Fruit fly (Drosophila melanogaster) whole organism, embryonic: ENCODE results near the gene brun.

Source experiments
- Atf-2 ChIP-seq: fragments of 200-800 bp; sonication (Bioruptor generic); optimal IDR thresholded peaks from 2 replicates; lab custom pipeline; 2016; ENCODE audit warnings: missing biosample characterization, missing genetic modification characterization
- Atf6 ChIP-seq: fragments of 200-800 bp; sonication (Bioruptor generic); IDR thresholded peaks from 2 replicates; pipeline ENCODE4 v1.3.6; 2022; ENCODE audit warnings: missing biosample characterization, missing genetic modification characterization
- CG11504 ChIP-seq: fragments of 200-800 bp; sonication (Bioruptor generic); optimal IDR thresholded peaks from 3 replicates; lab custom pipeline; 2019; ENCODE audit warnings: missing biosample characterization, mild to moderate bottlenecking, missing genetic modification characterization, moderate library complexity
- CG1233 ChIP-seq: fragments of 200-800 bp; sonication (Bioruptor generic); optimal IDR thresholded peaks from 4 replicates; lab custom pipeline; 2018; ENCODE audit warnings: missing biosample characterization, mild to moderate bottlenecking, missing genetic modification characterization
- CG13624 ChIP-seq: fragments of 200-800 bp; sonication (Bioruptor generic); optimal IDR thresholded peaks from 2 replicates; lab custom pipeline; 2016; ENCODE audit warnings: missing biosample characterization, missing genetic modification characterization
- CG13894 ChIP-seq: fragments of 200-800 bp; sonication (Bioruptor generic); optimal IDR thresholded peaks from 3 replicates; lab custom pipeline; 2018; ENCODE audit warnings: missing biosample characterization, mild to moderate bottlenecking, missing genetic modification characterization, moderate library complexity
- CG17802 ChIP-seq: fragments of 200-800 bp; sonication (Bioruptor generic); optimal IDR thresholded peaks from 2 replicates; lab custom pipeline; 2018; ENCODE audit warnings: missing biosample characterization, mild to moderate bottlenecking, missing genetic modification characterization, moderate library complexity
- CG32772 ChIP-seq: fragments of 200-800 bp; sonication (Bioruptor generic); IDR thresholded peaks from 2 replicates; pipeline ENCODE4 v1.3.6; 2022; ENCODE audit warnings: missing biosample characterization, missing genetic modification characterization
- CG3726 ChIP-seq: fragments of 200-800 bp; sonication (Bioruptor generic); IDR thresholded peaks from 3 replicates; pipeline ENCODE4, ENCODE4 v1.3.6; 2022; ENCODE audit warnings: missing biosample characterization, missing genetic modification characterization
- CG5245 ChIP-seq: fragments of 200-800 bp; sonication (Bioruptor generic); optimal IDR thresholded peaks from 3 replicates; lab custom pipeline; 2016; ENCODE audit warnings: missing biosample characterization, missing genetic modification characterization
- CG7556 ChIP-seq: fragments of 200-800 bp; sonication (Bioruptor generic); optimal IDR thresholded peaks from 2 replicates; lab custom pipeline; 2017; ENCODE audit warnings: missing biosample characterization, mild to moderate bottlenecking, missing genetic modification characterization
- CG9437 ChIP-seq: fragments of 200-800 bp; sonication (Bioruptor generic); optimal IDR thresholded peaks from 2 replicates; lab custom pipeline; 2018; ENCODE audit warnings: missing biosample characterization, mild to moderate bottlenecking, missing genetic modification characterization
- CHES-1-like ChIP-seq: fragments of 200-800 bp; sonication (Bioruptor generic); optimal IDR thresholded peaks from 2 replicates; lab custom pipeline; 2016; ENCODE audit warnings: missing biosample characterization, missing genetic modification characterization
- Dip3 ChIP-seq: fragments of 200-800 bp; sonication (Bioruptor generic); optimal IDR thresholded peaks from 3 replicates; lab custom pipeline; 2016; ENCODE audit warnings: missing biosample characterization, missing genetic modification characterization
- Doc3 ChIP-seq: fragments of 200-800 bp; sonication (Bioruptor generic); IDR thresholded peaks from 3 replicates; pipeline ENCODE4 v1.3.6; 2022; ENCODE audit warnings: missing biosample characterization, missing genetic modification characterization; ENCODE audit not compliant: partially characterized antibody
- Dref ChIP-seq: fragments of 200-800 bp; sonication (Bioruptor generic); IDR thresholded peaks from 2 replicates; pipeline ENCODE4 v1.3.6; 2022; ENCODE audit warnings: missing biosample characterization, missing genetic modification characterization
- E2f1 ChIP-seq: fragments of 200-800 bp; sonication (Bioruptor generic); IDR thresholded peaks from 2 replicates; pipeline ENCODE4 v1.3.6; 2022; ENCODE audit warnings: missing biosample characterization, missing genetic modification characterization
- ERR ChIP-seq: fragments of 200-800 bp; sonication (Bioruptor generic); optimal IDR thresholded peaks from 2 replicates; lab custom pipeline; 2016; ENCODE audit warnings: missing biosample characterization, missing genetic modification characterization
- Fer1 ChIP-seq: fragments of 200-800 bp; sonication (Bioruptor generic); optimal IDR thresholded peaks from 2 replicates; lab custom pipeline; 2017; ENCODE audit warnings: missing biosample characterization, mild to moderate bottlenecking, missing genetic modification characterization
- Fer3 ChIP-seq: fragments of 200-800 bp; sonication (Bioruptor generic); optimal IDR thresholded peaks from 2 replicates; lab custom pipeline; 2018; ENCODE audit warnings: missing biosample characterization, mild to moderate bottlenecking, missing genetic modification characterization, moderate library complexity
- Hmr ChIP-seq: fragments of 200-800 bp; sonication (Bioruptor generic); optimal IDR thresholded peaks from 3 replicates; lab custom pipeline; 2017; ENCODE audit warnings: mild to moderate bottlenecking, missing biosample characterization, missing genetic modification reagents, missing genetic modification characterization
- Hr3 ChIP-seq: fragments of 200-800 bp; sonication (Bioruptor generic); optimal IDR thresholded peaks from 3 replicates; lab custom pipeline; 2016; ENCODE audit warnings: missing biosample characterization, missing genetic modification characterization
- Jarid2 ChIP-seq: fragments of 200-800 bp; sonication (Bioruptor generic); optimal IDR thresholded peaks from 3 replicates; lab custom pipeline; 2017; ENCODE audit warnings: mild to moderate bottlenecking, missing biosample characterization, missing genetic modification reagents, missing genetic modification characterization
- Kr ChIP-seq: fragments of 200-800 bp; sonication (Bioruptor generic); optimal IDR thresholded peaks from 2 replicates; lab custom pipeline; 2017; ENCODE audit warnings: missing biosample characterization, mild to moderate bottlenecking, missing genetic modification characterization
- MTF-1 ChIP-seq: fragments of 200-800 bp; sonication (Bioruptor generic); optimal IDR thresholded peaks from 2 replicates; lab custom pipeline; 2018; ENCODE audit warnings: missing biosample characterization, mild to moderate bottlenecking, missing genetic modification characterization, borderline replicate concordance
- Med ChIP-seq: fragments of 200-800 bp; sonication (Bioruptor generic); peaks from one replicate; lab custom pipeline; 2016; ENCODE audit warnings: missing biosample characterization, missing genetic modification characterization, mild to moderate bottlenecking, inconsistent platforms, moderate library complexity
- NfI ChIP-seq: fragments of 200-800 bp; sonication (Bioruptor generic); optimal IDR thresholded peaks from 3 replicates; lab custom pipeline; 2018; ENCODE audit warnings: missing biosample characterization, mild to moderate bottlenecking, missing genetic modification characterization, moderate library complexity
- Opbp ChIP-seq: fragments of 200-800 bp; sonication (Bioruptor generic); IDR thresholded peaks from 3 replicates; pipeline ENCODE4 v1.3.6; 2022; ENCODE audit warnings: missing biosample characterization, missing genetic modification characterization; ENCODE audit not compliant: partially characterized antibody
- Rfx ChIP-seq: fragments of 200-800 bp; sonication (Bioruptor generic); IDR thresholded peaks from 2 replicates; pipeline ENCODE4 v1.3.6; 2022; ENCODE audit warnings: missing biosample characterization, missing genetic modification characterization
- Scr ChIP-seq: fragments of 200-800 bp; sonication (Bioruptor generic); IDR thresholded peaks from 2 replicates; pipeline ENCODE4 v1.3.6; 2022; ENCODE audit warnings: missing biosample characterization, missing genetic modification characterization; ENCODE audit not compliant: partially characterized antibody
- Sin3A ChIP-seq: fragments of >200 bp; optimal IDR thresholded peaks from 2 replicates; lab custom pipeline; 2018
- Taf1 ChIP-seq: fragments of 200-800 bp; sonication (Bioruptor generic); IDR thresholded peaks from 2 replicates; pipeline ENCODE4 v1.3.6; 2022; ENCODE audit warnings: missing biosample characterization, missing genetic modification characterization
- Xbp1 ChIP-seq: fragments of 200-800 bp; sonication (Bioruptor generic); optimal IDR thresholded peaks from 3 replicates; lab custom pipeline; 2016; ENCODE audit warnings: missing biosample characterization, mild to moderate bottlenecking, missing genetic modification characterization
- chif ChIP-seq, 2 experiments: fragments of 200-800 bp; sonication (Bioruptor generic); optimal IDR thresholded peaks; 3 replicates each; lab custom pipeline; 2016; ENCODE audit warnings: missing biosample characterization in 2 of 2, missing genetic modification characterization in 2 of 2
- crc ChIP-seq: fragments of 200-800 bp; sonication (Bioruptor generic); optimal IDR thresholded peaks from 2 replicates; lab custom pipeline; 2016; ENCODE audit warnings: missing biosample characterization, missing genetic modification characterization
- ems ChIP-seq: fragments of 200-800 bp; sonication (Bioruptor generic); optimal IDR thresholded peaks from 3 replicates; lab custom pipeline; 2016; ENCODE audit warnings: missing biosample characterization, missing genetic modification characterization
- hkb ChIP-seq, 2 experiments: fragments of 200-800 bp in 1 of 2; fragments of >200 bp in 1 of 2; sonication (Bioruptor generic) in 1 of 2; IDR thresholded peaks in 1 of 2; optimal IDR thresholded peaks in 1 of 2; 2 replicates each; pipeline versions ENCODE4 v1.3.6 to Lab custom; 2017 to 2022; ENCODE audit warnings: missing biosample characterization in 1 of 2, missing genetic modification characterization in 1 of 2
- ind ChIP-seq: fragments of 200-800 bp; sonication (Bioruptor generic); optimal IDR thresholded peaks from 3 replicates; lab custom pipeline; 2016; ENCODE audit warnings: missing biosample characterization, missing genetic modification characterization
- kay ChIP-seq: fragments of 200-800 bp; sonication (Bioruptor generic); optimal IDR thresholded peaks from 2 replicates; lab custom pipeline; 2016; ENCODE audit warnings: missing biosample characterization, missing genetic modification characterization
- lilli ChIP-seq: fragments of 200-800 bp; sonication (Bioruptor generic); optimal IDR thresholded peaks from 3 replicates; lab custom pipeline; 2016; ENCODE audit warnings: missing biosample characterization, missing genetic modification characterization
- lola ChIP-seq, 3 experiments: fragments of >200 bp in 2 of 3; fragments of 200-800 bp in 1 of 3; sonication (Bioruptor generic) in 1 of 3; optimal IDR thresholded peaks; 2 replicates each; lab custom pipeline; 2017 to 2019; ENCODE audit warnings: missing biosample characterization in 3 of 3, missing genetic modification characterization in 3 of 3, mild to moderate bottlenecking in 1 of 3, moderate library complexity in 1 of 3
- nau ChIP-seq: fragments of 200-800 bp; sonication (Bioruptor generic); optimal IDR thresholded peaks from 3 replicates; lab custom pipeline; 2017; ENCODE audit warnings: missing biosample characterization, mild to moderate bottlenecking, missing genetic modification characterization, missing genetic modification reagents
- sens ChIP-seq: fragments of 200-800 bp; sonication (Bioruptor generic); peaks from one replicate; lab custom pipeline; 2016; ENCODE audit warnings: missing biosample characterization, missing genetic modification characterization
- sens-2 ChIP-seq: fragments of 200-800 bp; sonication (Bioruptor generic); IDR thresholded peaks from 2 replicates; pipeline ENCODE4 v1.3.6; 2022; ENCODE audit warnings: missing biosample characterization, missing genetic modification characterization
- sqz ChIP-seq: fragments of 200-800 bp; sonication (Bioruptor generic); optimal IDR thresholded peaks from 3 replicates; lab custom pipeline; 2018; ENCODE audit warnings: missing biosample characterization, mild to moderate bottlenecking, missing genetic modification characterization
- sug ChIP-seq: fragments of 200-800 bp; optimal IDR thresholded peaks from 2 replicates; lab custom pipeline; 2019; ENCODE audit warnings: missing biosample characterization, mild to moderate bottlenecking, missing genetic modification characterization, moderate library complexity
- tin ChIP-seq: fragments of 200-800 bp; sonication (Bioruptor generic); optimal IDR thresholded peaks from 3 replicates; lab custom pipeline; 2016; ENCODE audit warnings: missing biosample characterization, missing genetic modification characterization
- tup ChIP-seq: fragments of 200-800 bp; sonication (Bioruptor generic); optimal IDR thresholded peaks from 2 replicates; lab custom pipeline; 2016; ENCODE audit warnings: missing biosample characterization, mild to moderate bottlenecking, missing genetic modification characterization, moderate library complexity

brun gene

dm6 chr2L:20661071-20661470 lies 5.1 kb upstream of the brun start (continued):
- TF ChIP-seq CG13894 (tag; lab: Kevin White, UChicago), result no peak

- TF ChIP-seq CG11504 (tag; lab: Kevin White, UChicago), result no peak
- no peak for TF ChIP-seq Dref (GFP tag; lab: Robert Waterston, UW)
- peak; percentile 62 for TF ChIP-seq tin
- TF ChIP-seq Taf1 (GFP tag; lab: Robert Waterston, UW), result no peak
- peak; percentile 26 for TF ChIP-seq sug
- TF ChIP-seq Opbp, result no peak
- peak; percentile 36 for TF ChIP-seq NfI (GFP tag; lab: Kevin White, UChicago)
- peak in 1 of 3 experiments; percentile 35 for TF ChIP-seq lola (GFP tag; optimal IDR thresholded peaks at IDR 0.05; lab: Kevin White, UChicago)
- peak; percentile 60 for TF ChIP-seq CG13624 (GFP tag; lab: Kevin White, UChicago)
- peak; percentile 5 for TF ChIP-seq ems (GFP tag; lab: Kevin White, UChicago)
- TF ChIP-seq MTF-1, result no peak
- no peak for TF ChIP-seq nau (GFP tag; lab: Kevin White, UChicago)
- TF ChIP-seq Dip3, result peak; percentile 27
- TF ChIP-seq CG9437 (GFP tag; lab: Kevin White, UChicago), result no peak
- peak; percentile 27 to 38 for TF ChIP-seq chif (GFP tag; optimal IDR thresholded peaks at IDR 0.05; lab: Kevin White, UChicago)
- no peak for TF ChIP-seq hkb (optimal IDR thresholded peaks at IDR 0.05; lab: Kevin White, UChicago)
- peak; percentile 47 for TF ChIP-seq hkb (GFP tag; IDR thresholded peaks at IDR 0.05; lab: Robert Waterston, UW)
- TF ChIP-seq Kr (GFP tag; lab: Kevin White, UChicago), result no peak
- TF ChIP-seq tup, result peak; percentile 19
- peak; percentile 72 for TF ChIP-seq Rfx (GFP tag; lab: Robert Waterston, UW)
- 0 out of 2 replicates have a peak, but pooled peaks have one; percentile 23 for TF ChIP-seq sens-2
- TF ChIP-seq Fer3 (tag; lab: Kevin White, UChicago), result peak; percentile 36
- no peak for TF ChIP-seq CG17802 (tag; lab: Kevin White, UChicago)
- TF ChIP-seq Scr (GFP tag; lab: Robert Waterston, UW), result 0 out of 2 replicates have a peak, but pooled peaks have one; percentile 35
- peak; percentile 49 for TF ChIP-seq ind (GFP tag; lab: Kevin White, UChicago)
- peak; percentile 93 for TF ChIP-seq sens (GFP tag; lab: Kevin White, UChicago)
- TF ChIP-seq Hmr (GFP tag; lab: Kevin White, UChicago), result no peak
- TF ChIP-seq Med, result peak; percentile 77
- no peak for TF ChIP-seq CG5245 (GFP tag; lab: Kevin White, UChicago)
- no peak for TF ChIP-seq Jarid2 (GFP tag; lab: Kevin White, UChicago)
- TF ChIP-seq CG3726 (GFP tag; lab: Robert Waterston, UW), result no peak
- TF ChIP-seq Xbp1, result peak; percentile 60
- no peak for TF ChIP-seq crc
- TF ChIP-seq E2f1 (GFP tag; lab: Robert Waterston, UW), result 0 out of 2 replicates have a peak, but pooled peaks have one; percentile 11
- TF ChIP-seq Fer1 (GFP tag; lab: Kevin White, UChicago), result peak; percentile 38
- TF ChIP-seq lilli (GFP tag; lab: Kevin White, UChicago), result peak; percentile 74
- peak; percentile 65 for TF ChIP-seq CHES-1-like (GFP tag; lab: Kevin White, UChicago)
- peak; percentile 7 for TF ChIP-seq ERR (GFP tag; lab: Kevin White, UChicago)
- TF ChIP-seq kay (GFP tag; lab: Kevin White, UChicago), result peak; percentile 9
- TF ChIP-seq CG7556 (GFP tag; lab: Kevin White, UChicago), result peak; percentile 42
- TF ChIP-seq CG32772 (GFP tag; lab: Robert Waterston, UW), result no peak
- TF ChIP-seq CG1233 (GFP tag; lab: Kevin White, UChicago), result peak; percentile 40
- no peak for TF ChIP-seq sqz (GFP tag; lab: Kevin White, UChicago)
- no peak for TF ChIP-seq Doc3
- TF ChIP-seq Atf6 (GFP tag; lab: Robert Waterston, UW), result peak; percentile 53; the same call in 1 of the 2 replicates
- peak; percentile 37 for TF ChIP-seq Hr3 (GFP tag; lab: Kevin White, UChicago)
- TF ChIP-seq Sin3A, result peak; percentile 26
- peak; percentile 47 for TF ChIP-seq Atf-2 (GFP tag; lab: Kevin White, UChicago)
Observed at dm6 chr2L:20649891-20650290, 6.1 kb downstream of the brun start, which contains the start of gene CG2611. TSS of gene CG2611 (plus strand) at chr2L:20650189.
